Worm (Caenorhabditis elegans): Measurements from ENCODE around the gene mars-1.

DNA sequence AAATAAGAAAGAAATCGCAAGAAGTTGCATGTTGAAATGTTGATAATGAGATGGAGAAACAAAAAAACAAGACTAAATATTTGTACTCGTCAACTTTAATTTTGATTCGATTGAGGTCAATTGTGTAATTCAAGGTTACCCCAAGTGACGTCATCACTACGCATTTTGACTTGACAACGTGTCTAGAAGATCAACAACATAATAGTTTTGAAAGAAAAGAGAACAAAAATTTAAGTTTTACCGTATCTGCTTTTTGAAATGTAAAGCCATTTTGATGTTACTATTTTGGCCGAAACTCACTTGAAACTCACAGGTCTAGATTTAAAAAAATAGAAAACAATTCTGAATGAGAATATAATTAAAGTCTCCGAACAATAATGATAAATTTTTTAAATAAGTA, 14.4 kb downstream of the mars-1 start, which contains the start of gene dsl-5:
- no peak for TF ChIP-seq tab-1 (GFP tag; IDR thresholded peaks at IDR 0.05)
- TF ChIP-seq ztf-29 (GFP tag; IDR thresholded peaks at IDR 0.05): no peak
- no peak for TF ChIP-seq flt-1 (GFP tag; IDR thresholded peaks at IDR 0.05)
- no peak for TF ChIP-seq ztf-23 (GFP tag; IDR thresholded peaks at IDR 0.05)
